Worm (Caenorhabditis elegans) whole organism, L4/young adult: Measurements from ENCODE around the gene col-74.

Experiments
- W03F9.2 ChIP-seq: fragments of 150-350 bp; optimal IDR thresholded peaks from 2 replicates; lab custom pipeline; 2014; ENCODE audit warnings: missing biosample characterization, missing genetic modification characterization
- dao-5 ChIP-seq: sonication (generic microtip); optimal IDR thresholded peaks from 2 replicates; lab custom pipeline; 2016; ENCODE audit warnings: missing genotype, missing genetic modification characterization, moderate library complexity, missing compliant biosample characterization
- him-1 ChIP-seq: sonication (generic microtip); optimal IDR thresholded peaks from 2 replicates; lab custom pipeline; 2016; ENCODE audit warnings: missing genotype, missing genetic modification reagents, missing genetic modification characterization, missing compliant biosample characterization

DNA sequence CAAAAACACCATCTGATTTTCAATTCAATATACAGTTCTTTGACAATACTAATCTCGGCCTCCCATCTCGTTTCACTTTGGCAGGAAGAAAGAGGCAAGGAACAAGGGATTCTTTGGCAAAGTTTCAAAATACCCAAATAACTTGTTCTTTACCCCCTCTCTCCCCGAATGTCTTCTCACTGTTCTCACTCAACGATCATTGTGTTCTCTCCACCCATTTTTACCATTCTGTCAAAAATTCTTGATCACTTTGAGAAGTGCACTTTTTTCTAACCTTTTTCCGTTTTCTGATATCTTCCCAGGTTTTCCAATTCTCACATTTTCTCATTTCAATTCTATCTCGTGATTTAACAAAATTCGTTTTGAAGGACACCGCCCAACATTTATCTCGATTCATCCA is 23.9 kb downstream of the col-74 start, which contains the start of gene H41C03.1:
- TF ChIP-seq him-1 (tag; lab: Kevin White, UChicago) (no peak), dao-5 (tag; lab: Kevin White, UChicago) (no peak), W03F9.2 (no peak)
